Fruit fly (Drosophila melanogaster) S2 (cell line): ENCODE measurements around the gene Tsr1.

Source experiments
- CG8478 ChIP-seq: fragments of >200 bp; optimal IDR thresholded peaks from 2 replicates; lab custom pipeline; 2018
- CTCF ChIP-seq, 2 experiments: fragments of >200 bp; optimal IDR thresholded peaks; 2 replicates each; lab custom pipeline; 2018

- TF ChIP-seq CG8478 = no peak
- no peak for TF ChIP-seq CTCF (optimal IDR thresholded peaks at IDR 0.05; lab: Kevin White, UChicago)
Observed at dm6 chr3L:21380126-21380525, 45.1 kb downstream of the Tsr1 start.
